Worm (Caenorhabditis elegans): ENCODE data around the gene gpch-1.
A peak's percentile ranks its signal among the peaks of the same experiment; 100 is the strongest.

Gene gpch-1

ce11 chrIII:4407144-4407543 is 1.2 kb upstream of the gpch-1 start, which contains the start of gene prdx-3:
TSS of gene prdx-3 (plus strand) at chrIII:4407444.
- TF ChIP-seq sox-2 (GFP tag; IDR thresholded peaks at IDR 0.05) (no peak), pax-1 (tag; optimal IDR thresholded peaks at IDR 0.05) (no peak), ceh-2 (tag; optimal IDR thresholded peaks at IDR 0.05) (no peak), pha-2 (tag; optimal IDR thresholded peaks at IDR 0.05) (no peak), C08G9.2 (tag; optimal IDR thresholded peaks at IDR 0.05) (no peak), nhr-11 (tag; optimal IDR thresholded peaks at IDR 0.05) (no peak), ceh-48 (tag; optimal IDR thresholded peaks at IDR 0.05) (no peak), madf-2 (tag; optimal IDR thresholded peaks at IDR 0.05) (no peak), elt-2 (tag; optimal IDR thresholded peaks at IDR 0.05) (no peak), pqm-1 (tag; optimal IDR thresholded peaks at IDR 0.05) (no peak), zip-5 (tag; optimal IDR thresholded peaks at IDR 0.05) (no peak), npax-4 (tag; optimal IDR thresholded peaks at IDR 0.05) (no peak), pros-1 (tag; optimal IDR thresholded peaks at IDR 0.05) (no peak), lin-11 (tag; optimal IDR thresholded peaks at IDR 0.05) (no peak), C38D4.7 (GFP tag; optimal IDR thresholded peaks at IDR 0.05) (no peak), F13H6.1 (tag; optimal IDR thresholded peaks at IDR 0.05) (no peak), ttx-3 (tag; optimal IDR thresholded peaks at IDR 0.05) (no peak), elt-4 (tag; optimal IDR thresholded peaks at IDR 0.05) (no peak), ets-4 (tag; optimal IDR thresholded peaks at IDR 0.05) (no peak)

- no peak for TF ChIP-seq C38D4.7 (GFP tag; optimal IDR thresholded peaks at IDR 0.05)
- TF ChIP-seq che-1 (tag; optimal IDR thresholded peaks at IDR 0.05): no peak
- no peak for TF ChIP-seq pag-3 (tag; optimal IDR thresholded peaks at IDR 0.05; ENCODE audit: borderline replicate concordance)
- TF ChIP-seq hlh-6 (tag; optimal IDR thresholded peaks at IDR 0.05): no peak
These were observed 4.0 kb downstream of the gpch-1 start for ce11 chrIII:4412108-4413009.

ce11 chrIII:4413099-4413498 is 4.7 kb downstream of the gpch-1 start, which contains the start of gene mpc-1:
TSS of gene mpc-1 (plus strand) at chrIII:4413457.
- TF ChIP-seq elt-2 (tag; optimal IDR thresholded peaks at IDR 0.05) (peak; percentile 90), ztf-16 (tag; optimal IDR thresholded peaks at IDR 0.05) (no peak), pqm-1 (tag; optimal IDR thresholded peaks at IDR 0.05) (no peak), lin-11 (tag; optimal IDR thresholded peaks at IDR 0.05) (no peak)

ce11 chrIII:4414041-4414440 is 5.7 kb downstream of the gpch-1 start:
- TF ChIP-seq nhr-232 (tag; optimal IDR thresholded peaks at IDR 0.05): peak; percentile 9
- TF ChIP-seq ceh-14 (tag; optimal IDR thresholded peaks at IDR 0.05): peak; percentile 41
- peak; percentile 44 for TF ChIP-seq tbx-2 (tag; optimal IDR thresholded peaks at IDR 0.05)
- TF ChIP-seq lin-11 (tag; optimal IDR thresholded peaks at IDR 0.05): peak; percentile 12
- TF ChIP-seq unc-42 (tag; optimal IDR thresholded peaks at IDR 0.05): peak; percentile 5
- peak; percentile 11 for TF ChIP-seq ceh-18 (tag; optimal IDR thresholded peaks at IDR 0.05)
- peak; percentile 41 for TF ChIP-seq C38D4.7 (GFP tag; optimal IDR thresholded peaks at IDR 0.05)
- peak; percentile 11 for TF ChIP-seq che-1 (tag; optimal IDR thresholded peaks at IDR 0.05)
- TF ChIP-seq zip-5 (tag; optimal IDR thresholded peaks at IDR 0.05): peak; percentile 8
- TF ChIP-seq fkh-6 (tag; optimal IDR thresholded peaks at IDR 0.05): peak; percentile 19
- peak; percentile 20 for TF ChIP-seq fax-1 (tag; optimal IDR thresholded peaks at IDR 0.05)
- peak; percentile 22 for TF ChIP-seq K09A11.1 (tag; optimal IDR thresholded peaks at IDR 0.05; ENCODE audit: insufficient read depth)
- peak; percentile 57 for TF ChIP-seq elt-2 (tag; optimal IDR thresholded peaks at IDR 0.05)
- TF ChIP-seq pat-9 (tag; optimal IDR thresholded peaks at IDR 0.05): peak; percentile 13
- peak; percentile 66; the same call in 1 of the 2 replicates for TF ChIP-seq ceh-45 (GFP tag; IDR thresholded peaks at IDR 0.05)
- peak; percentile 63 for TF ChIP-seq sox-2 (GFP tag; IDR thresholded peaks at IDR 0.05)
- TF ChIP-seq T23F11.4 (GFP tag; optimal IDR thresholded peaks at IDR 0.05): peak; percentile 29
- TF ChIP-seq syd-9 (tag; optimal IDR thresholded peaks at IDR 0.05): peak; percentile 30
- TF ChIP-seq ceh-2 (tag; optimal IDR thresholded peaks at IDR 0.05): peak; percentile 5
- TF ChIP-seq hlh-6 (tag; optimal IDR thresholded peaks at IDR 0.05): peak; percentile 23
- peak; percentile 7 for TF ChIP-seq hlh-15 (tag; optimal IDR thresholded peaks at IDR 0.05)
- TF ChIP-seq ceh-6 (GFP tag; optimal IDR thresholded peaks at IDR 0.05): peak; percentile 38
- TF ChIP-seq Y22D7AL.16 (tag; optimal IDR thresholded peaks at IDR 0.05): peak; percentile 20
- TF ChIP-seq ceh-34 (tag; optimal IDR thresholded peaks at IDR 0.05): peak; percentile 19
- peak; percentile 42 for TF ChIP-seq pha-2 (tag; optimal IDR thresholded peaks at IDR 0.05)
- TF ChIP-seq nfya-1 (tag; optimal IDR thresholded peaks at IDR 0.05): peak; percentile 12

Measured in whole organism, late embryonic.